Worm (Caenorhabditis elegans): ENCODE data around the gene F46C5.1.

The F46C5.1 gene

DNA sequence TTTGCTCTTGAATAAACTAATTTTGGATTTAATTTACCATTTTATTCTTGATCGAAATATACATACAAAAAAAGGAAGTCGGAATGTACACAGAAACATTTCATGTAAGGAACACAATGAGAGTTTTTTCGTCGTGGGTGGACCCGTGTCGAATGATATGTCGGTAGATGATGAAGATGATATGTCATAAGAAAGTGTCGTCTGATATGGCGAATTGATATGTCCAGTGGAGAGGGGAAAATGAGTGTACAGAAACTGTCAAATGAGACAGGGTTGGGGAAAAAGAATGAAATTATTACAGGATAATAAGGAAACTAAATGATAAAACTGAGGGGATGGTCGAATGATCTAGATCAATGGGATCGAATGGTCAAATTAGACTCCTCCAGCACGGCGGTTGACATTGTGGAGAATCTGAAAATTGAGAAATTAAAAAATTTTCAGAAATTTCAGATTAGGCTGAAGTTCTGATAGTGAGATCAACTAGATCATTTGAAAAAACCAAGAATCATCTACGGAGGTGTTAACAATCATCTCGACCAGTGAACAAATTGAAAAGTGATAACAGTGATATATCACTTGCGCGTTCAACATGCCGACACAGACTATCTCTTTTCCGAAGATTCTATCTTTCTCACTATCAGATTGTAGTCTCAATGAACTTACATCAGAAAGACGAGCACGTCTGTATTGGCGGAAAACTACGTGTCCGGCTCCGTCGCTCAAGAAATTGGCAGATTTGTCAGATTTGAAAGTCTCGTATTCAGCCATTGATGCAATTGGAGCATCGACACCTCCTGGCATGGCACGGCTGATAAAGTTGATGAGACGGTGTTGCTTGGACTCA is 641 bp downstream of the F46C5.1 start:
- peak; percentile 78 for TF ChIP-seq sma-9 (GFP tag; optimal IDR thresholded peaks at IDR 0.05)
- no peak for TF ChIP-seq sma-9 (tag; optimal IDR thresholded peaks at IDR 0.05)
- no peak for TF ChIP-seq zag-1 (tag; optimal IDR thresholded peaks at IDR 0.05)
- peak; percentile 14 for TF ChIP-seq sma-3 (GFP tag; optimal IDR thresholded peaks at IDR 0.05)
- TF ChIP-seq unc-62 (GFP tag; optimal IDR thresholded peaks at IDR 0.05): no peak
- no peak for TF ChIP-seq crh-2 (tag; optimal IDR thresholded peaks at IDR 0.05)
- peak; percentile 49 for TF ChIP-seq nhr-25 (tag; optimal IDR thresholded peaks at IDR 0.05)
- peak; percentile 1 for TF ChIP-seq nhr-129 (tag; optimal IDR thresholded peaks at IDR 0.05)
- TF ChIP-seq egl-27 (tag; optimal IDR thresholded peaks at IDR 0.05): no peak
- peak; percentile 10 for TF ChIP-seq blmp-1 (tag; optimal IDR thresholded peaks at IDR 0.05; ENCODE audit: insufficient read depth)
- TF ChIP-seq mbf-1 (tag; optimal IDR thresholded peaks at IDR 0.05): no peak
- TF ChIP-seq ztf-4 (tag; optimal IDR thresholded peaks at IDR 0.05): peak; percentile 39
- peak; percentile 89 for TF ChIP-seq nhr-21 (tag; optimal IDR thresholded peaks at IDR 0.05)
- TF ChIP-seq aly-2 (tag; optimal IDR thresholded peaks at IDR 0.05): no peak
- no peak for TF ChIP-seq unc-39 (tag; optimal IDR thresholded peaks at IDR 0.05)
- TF ChIP-seq R02D3.7 (tag; optimal IDR thresholded peaks at IDR 0.05): no peak
- peak; percentile 93 for TF ChIP-seq ama-1 (optimal IDR thresholded peaks at IDR 0.05)
- no peak for TF ChIP-seq alr-1 (tag; optimal IDR thresholded peaks at IDR 0.05)
- peak; percentile 37 for TF ChIP-seq fos-1 (tag; optimal IDR thresholded peaks at IDR 0.05)

DNA sequence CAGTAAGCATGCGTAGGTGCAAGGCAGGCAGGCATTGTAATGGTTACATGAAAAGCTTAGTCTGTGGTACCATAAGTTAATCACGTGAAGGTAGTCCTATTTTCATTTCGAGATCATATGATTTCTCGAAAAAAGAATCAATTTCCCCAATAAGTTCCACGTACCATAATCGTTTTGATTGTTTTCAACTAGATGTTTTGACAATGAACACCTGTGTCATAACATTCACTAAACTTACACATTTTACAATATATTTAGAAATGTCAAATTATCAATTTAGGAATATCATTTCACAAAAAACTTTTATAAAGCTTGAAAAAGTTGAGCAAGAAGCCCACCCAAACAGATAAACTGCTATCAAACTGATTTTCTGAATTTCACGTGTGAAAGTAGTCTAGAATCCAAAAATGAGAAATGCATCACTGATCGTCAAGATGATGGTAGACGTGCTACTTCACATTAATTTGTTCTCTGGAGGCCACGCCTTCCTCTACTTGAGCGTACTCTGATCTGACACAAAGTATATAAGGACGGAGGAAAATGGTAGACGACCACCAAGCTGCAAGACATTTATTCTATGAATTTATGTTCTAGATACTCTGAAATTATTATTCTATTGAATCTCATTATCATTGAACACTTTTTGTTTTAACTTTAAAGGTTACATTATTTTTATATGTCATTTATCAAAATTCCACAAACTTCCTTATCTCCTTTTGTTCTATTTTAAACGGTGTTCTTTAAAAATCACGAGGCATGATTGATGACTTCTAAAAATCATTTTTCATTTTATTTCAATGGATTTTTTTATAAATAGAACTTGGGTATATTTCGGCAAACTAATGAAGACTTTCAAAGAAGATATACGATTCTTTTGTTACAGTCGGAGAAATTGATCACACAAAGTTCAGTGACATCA is 1.8 kb downstream of the F46C5.1 start, which contains the start of gene F46C5.10:
Gene F46C5.10 (minus strand): TSS at position 51 of the 919 bp plus-strand sequence.
- no peak for TF ChIP-seq peb-1 (tag; optimal IDR thresholded peaks at IDR 0.05)
- no peak for TF ChIP-seq unc-55 (GFP tag; optimal IDR thresholded peaks at IDR 0.05)
- TF ChIP-seq skn-1 (tag; optimal IDR thresholded peaks at IDR 0.05): no peak
- no peak for TF ChIP-seq nhr-12 (tag; optimal IDR thresholded peaks at IDR 0.05)
- no peak for TF ChIP-seq ztf-1 (GFP tag; conservative IDR thresholded peaks at IDR 0.05)
- no peak for TF ChIP-seq C34F6.9 (tag; optimal IDR thresholded peaks at IDR 0.05)
- peak in 1 of 2 experiments; percentile 38 for TF ChIP-seq lsy-2 (tag; optimal IDR thresholded peaks at IDR 0.05)
- peak; percentile 8 for TF ChIP-seq sma-3 (GFP tag; optimal IDR thresholded peaks at IDR 0.05)
- peak; percentile 14 for TF ChIP-seq lin-13 (GFP tag; optimal IDR thresholded peaks at IDR 0.05)
- TF ChIP-seq lin-39 (tag; optimal IDR thresholded peaks at IDR 0.05): no peak
- TF ChIP-seq zag-1 (tag; optimal IDR thresholded peaks at IDR 0.05): no peak
- TF ChIP-seq dmd-4 (tag; optimal IDR thresholded peaks at IDR 0.05): no peak
- peak; percentile 40 for TF ChIP-seq sma-9 (GFP tag; optimal IDR thresholded peaks at IDR 0.05)
- TF ChIP-seq sma-9 (tag; optimal IDR thresholded peaks at IDR 0.05): no peak
- TF ChIP-seq unc-39 (tag; optimal IDR thresholded peaks at IDR 0.05): no peak
- peak; percentile 67 for TF ChIP-seq nhr-21 (tag; optimal IDR thresholded peaks at IDR 0.05)
- TF ChIP-seq gmeb-1 (tag; optimal IDR thresholded peaks at IDR 0.05): no peak
- TF ChIP-seq nhr-25 (tag; optimal IDR thresholded peaks at IDR 0.05): peak; percentile 84

DNA sequence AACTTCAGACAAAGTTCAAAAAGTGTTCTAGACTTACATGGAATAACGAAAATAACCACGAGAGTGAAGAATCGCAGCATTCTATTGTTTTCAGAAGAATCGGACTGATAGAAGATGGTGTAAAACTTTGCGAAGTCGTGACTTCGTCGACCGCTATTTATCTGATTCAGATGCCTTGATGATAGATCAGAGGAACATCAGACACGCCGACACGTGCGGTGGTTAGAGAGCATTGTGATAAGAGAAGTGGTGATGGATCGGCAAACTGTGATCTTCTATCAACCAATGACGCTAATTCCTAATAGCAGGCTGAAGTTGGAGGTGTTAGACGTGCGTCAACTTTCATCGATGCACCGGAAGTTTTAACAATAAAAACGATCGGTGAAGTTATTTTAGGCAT is 2.7 kb downstream of the F46C5.1 start:
- TF ChIP-seq nhr-10 (tag; optimal IDR thresholded peaks at IDR 0.05): no peak
- TF ChIP-seq sma-9 (GFP tag; optimal IDR thresholded peaks at IDR 0.05): peak; percentile 93
- TF ChIP-seq sma-9 (tag; optimal IDR thresholded peaks at IDR 0.05): no peak
- no peak for TF ChIP-seq lin-11 (tag; optimal IDR thresholded peaks at IDR 0.05)
- peak; percentile 14 for TF ChIP-seq gmeb-1 (tag; optimal IDR thresholded peaks at IDR 0.05)
- no peak for TF ChIP-seq ztf-4 (tag; optimal IDR thresholded peaks at IDR 0.05)
- TF ChIP-seq mdl-1 (tag; optimal IDR thresholded peaks at IDR 0.05): peak; percentile 34 to 47
- TF ChIP-seq ama-1 (optimal IDR thresholded peaks at IDR 0.05): peak; percentile 71
- peak; percentile 2 for TF ChIP-seq F13H6.1 (tag; optimal IDR thresholded peaks at IDR 0.05)
- no peak for TF ChIP-seq ztf-1 (GFP tag; conservative IDR thresholded peaks at IDR 0.05)
- peak; percentile 92 for TF ChIP-seq nhr-21 (tag; optimal IDR thresholded peaks at IDR 0.05)
- TF ChIP-seq blmp-1 (tag; optimal IDR thresholded peaks at IDR 0.05; ENCODE audit: insufficient read depth): peak; percentile 71
- peak; percentile 61 for TF ChIP-seq egl-27 (tag; optimal IDR thresholded peaks at IDR 0.05)
- TF ChIP-seq crh-2 (tag; optimal IDR thresholded peaks at IDR 0.05): peak; percentile 22
- peak; percentile 88 for TF ChIP-seq nhr-25 (tag; optimal IDR thresholded peaks at IDR 0.05)
- peak in 1 of 2 experiments; percentile 29 for TF ChIP-seq lsy-2 (tag; optimal IDR thresholded peaks at IDR 0.05)
- TF ChIP-seq sma-3 (GFP tag; optimal IDR thresholded peaks at IDR 0.05): peak; percentile 81
- TF ChIP-seq ztf-11 (tag; optimal IDR thresholded peaks at IDR 0.05): no peak
- TF ChIP-seq peb-1 (tag; optimal IDR thresholded peaks at IDR 0.05): no peak

Data from whole organism, L2 larva.